Worm (Caenorhabditis elegans) whole organism, early embryonic: ENCODE results near the gene T11F9.22.

Experiments used
- ama-1 ChIP-seq: fragments of 150-350 bp; optimal IDR thresholded peaks from 2 replicates; lab custom pipeline; 2014
- ceh-13 ChIP-seq: fragments of 200-800 bp; sonication (Bioruptor generic); optimal IDR thresholded peaks from 2 replicates; lab custom pipeline; 2018; ENCODE audit warnings: mild to moderate bottlenecking, missing genetic modification characterization, missing compliant biosample characterization
- ceh-36 ChIP-seq: sonication (generic microtip); optimal IDR thresholded peaks from 2 replicates; lab custom pipeline; 2016; ENCODE audit warnings: missing genetic modification characterization, inconsistent platforms, missing compliant biosample characterization
- flt-1 ChIP-seq: fragments of 200-800 bp; sonication (Bioruptor generic); IDR thresholded peaks from 2 replicates; pipeline ENCODE4 v1.3.6; 2022; ENCODE audit warnings: missing genetic modification characterization, missing compliant biosample characterization

- no peak for TF ChIP-seq flt-1 (GFP tag; lab: Robert Waterston, UW)
- TF ChIP-seq ceh-13 (GFP tag; lab: Kevin White, UChicago): no peak
- TF ChIP-seq ama-1: no peak
- no peak for TF ChIP-seq ceh-36 (tag; lab: Kevin White, UChicago)
Observed at ce11 chrV:11520215-11520614, 40.7 kb downstream of the T11F9.22 start, which contains the start of the genes C55A6.11 and C55A6.7.
